Worm (Caenorhabditis elegans) whole organism, midembryonic: ENCODE data around the gene str-196.

Experiments used
- T22C8.4 ChIP-seq: fragments of 200-800 bp; sonication (Bioruptor generic); IDR thresholded peaks from 2 replicates; pipeline ENCODE4 v1.3.6; 2022; ENCODE audit warnings: missing genetic modification characterization, missing compliant biosample characterization
- cog-1 ChIP-seq: sonication (generic microtip); optimal IDR thresholded peaks from 2 replicates; lab custom pipeline; 2016; ENCODE audit warnings: missing genetic modification characterization, missing compliant biosample characterization
- flt-1 ChIP-seq: fragments of 200-800 bp; sonication (Bioruptor generic); IDR thresholded peaks from 2 replicates; pipeline ENCODE4 v1.3.6; 2022; ENCODE audit warnings: missing genetic modification characterization, missing compliant biosample characterization
- klf-2 ChIP-seq: fragments of 200-800 bp; sonication (Bioruptor generic); conservative IDR thresholded peaks from 2 replicates; pipeline ENCODE4 v1.3.6; 2022; ENCODE audit warnings: missing genetic modification reagents, missing genetic modification characterization, missing compliant biosample characterization
- med-1 ChIP-seq: sonication (generic microtip); optimal IDR thresholded peaks from 2 replicates; lab custom pipeline; 2017; ENCODE audit warnings: missing genetic modification characterization, mild to moderate bottlenecking, missing compliant biosample characterization, antibody characterized with exemption, missing genetic modification reagents; ENCODE audit not compliant: insufficient read depth
- ref-1 ChIP-seq: fragments of 200-800 bp; sonication (Bioruptor generic); conservative IDR thresholded peaks from 2 replicates; pipeline ENCODE4 v1.3.6; 2022; ENCODE audit warnings: missing genetic modification reagents, missing genetic modification characterization, missing compliant biosample characterization
- tab-1 ChIP-seq: fragments of 200-800 bp; sonication (Bioruptor generic); IDR thresholded peaks from 2 replicates; pipeline ENCODE4 v1.3.6; 2022; ENCODE audit warnings: missing genetic modification characterization, missing compliant biosample characterization
- ztf-23 ChIP-seq: fragments of 200-800 bp; sonication (Bioruptor generic); IDR thresholded peaks from 2 replicates; pipeline ENCODE4 v1.3.6; 2022; ENCODE audit warnings: missing genetic modification reagents, missing genetic modification characterization, missing compliant biosample characterization
- ztf-29 ChIP-seq: fragments of 200-800 bp; sonication (Bioruptor generic); IDR thresholded peaks from 2 replicates; pipeline ENCODE4 v1.3.6; 2022; ENCODE audit warnings: missing genetic modification reagents, missing genetic modification characterization, missing compliant biosample characterization

ce11 chrV:534176-534575, 42.6 kb downstream of the str-196 start, which contains the start of gene nhr-132:
- TF ChIP-seq cog-1 (tag; lab: Kevin White, UChicago) (no peak), med-1 (GFP tag; lab: Kevin White, UChicago) (no peak), T22C8.4 (no peak), flt-1 (GFP tag; lab: Robert Waterston, UW) (no peak), klf-2 (GFP tag; lab: Robert Waterston, UW) (no peak), ztf-29 (no peak), tab-1 (GFP tag; lab: Robert Waterston, UW) (no peak), ref-1 (no peak), ztf-23 (GFP tag; lab: Robert Waterston, UW) (no peak)
